Fruit fly (Drosophila melanogaster) Kc167 (cell line): ENCODE results near the gene CG15741.

ENCODE experiments used
- Myc ChIP-seq: fragments of >200 bp; optimal IDR thresholded peaks from 2 replicates; lab custom pipeline; 2017; ENCODE audit warnings: missing external identifiers
- Sin3A ChIP-seq: fragments of >200 bp; optimal IDR thresholded peaks from 2 replicates; lab custom pipeline; 2018; ENCODE audit warnings: missing external identifiers

- no peak for TF ChIP-seq Myc (lab: Kevin White, UChicago)
- no peak for TF ChIP-seq Sin3A (lab: Kevin White, UChicago)
Observed at dm6 chrX:11820284-11821075, 17.3 kb downstream of the CG15741 start.
